Fruit fly (Drosophila melanogaster): ENCODE results near the gene CG4743.

Gene CG4743

DNA sequence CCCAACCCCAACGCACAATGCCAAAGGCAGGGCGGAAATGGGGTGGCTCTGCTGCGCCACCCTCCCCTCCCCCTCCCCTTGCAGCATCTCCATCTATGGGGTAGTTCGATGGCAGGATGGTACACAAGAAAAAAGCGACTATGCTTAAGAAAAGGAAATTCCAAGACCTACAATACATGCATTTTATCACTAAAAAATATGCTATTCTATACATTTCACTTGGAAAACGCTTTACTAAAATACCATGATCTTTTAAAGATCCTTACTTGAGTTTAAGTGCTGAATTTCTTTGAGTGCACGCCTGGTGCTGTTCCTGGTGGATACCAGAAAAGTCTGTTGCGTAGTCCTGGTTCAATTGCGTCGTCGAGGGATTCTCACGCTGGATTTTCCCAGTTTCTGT, 49.3 kb downstream of the CG4743 start (continued):
- TF ChIP-seq CG9437 (GFP tag; optimal IDR thresholded peaks at IDR 0.05): peak; percentile 47
- TF ChIP-seq CG4707 (GFP tag; optimal IDR thresholded peaks at IDR 0.05): peak; percentile 17
- peak; percentile 74 for TF ChIP-seq CG8944 (GFP tag; optimal IDR thresholded peaks at IDR 0.05)
- no peak for TF ChIP-seq YL-1 (GFP tag; optimal IDR thresholded peaks at IDR 0.05)
- peak; percentile 15 for TF ChIP-seq B-H2 (GFP tag; optimal IDR thresholded peaks at IDR 0.05)
- peak; percentile 55; the same call in 2 of the 3 replicates for TF ChIP-seq Optix (GFP tag; IDR thresholded peaks at IDR 0.05)
- peak; percentile 53 for TF ChIP-seq CG18476 (GFP tag; optimal IDR thresholded peaks at IDR 0.05)
- no peak for TF ChIP-seq Elba2 (GFP tag; optimal IDR thresholded peaks at IDR 0.05)
- no peak for TF ChIP-seq TFAM (GFP tag; optimal IDR thresholded peaks at IDR 0.05)
- TF ChIP-seq Six4 (GFP tag; optimal IDR thresholded peaks at IDR 0.05): peak; percentile 54
- TF ChIP-seq CG10979 (tag; optimal IDR thresholded peaks at IDR 0.05): peak; percentile 72
- no peak for TF ChIP-seq CG31388 (GFP tag; optimal IDR thresholded peaks at IDR 0.05)
- peak; percentile 26 for TF ChIP-seq Atf-2 (GFP tag; optimal IDR thresholded peaks at IDR 0.05)
- TF ChIP-seq her (GFP tag; optimal IDR thresholded peaks at IDR 0.05): peak; percentile 55
- peak; percentile 77 for TF ChIP-seq CG10366 (GFP tag; IDR thresholded peaks at IDR 0.05)
- no peak for TF ChIP-seq odd (GFP tag; optimal IDR thresholded peaks at IDR 0.05)
- peak; percentile 31; the same call in 1 of the 2 replicates for TF ChIP-seq Adf1 (GFP tag; IDR thresholded peaks at IDR 0.05)
- no peak for TF ChIP-seq h (optimal IDR thresholded peaks at IDR 0.05)
- peak; percentile 88 for TF ChIP-seq ci (GFP tag; IDR thresholded peaks at IDR 0.05)
- no peak for TF ChIP-seq CG12942 (GFP tag; optimal IDR thresholded peaks at IDR 0.05)
- no peak for TF ChIP-seq Doc2 (GFP tag; IDR thresholded peaks at IDR 0.05)
- TF ChIP-seq Sry-δ (GFP tag; optimal IDR thresholded peaks at IDR 0.05): peak; percentile 24
- TF ChIP-seq sens (GFP tag): peak; percentile 95
- TF ChIP-seq zen (tag; optimal IDR thresholded peaks at IDR 0.05): no peak
- TF ChIP-seq grn (GFP tag; optimal IDR thresholded peaks at IDR 0.05): no peak
- TF ChIP-seq pho (GFP tag; optimal IDR thresholded peaks at IDR 0.05): peak; percentile 58
- TF ChIP-seq wdn (GFP tag; IDR thresholded peaks at IDR 0.05): peak; percentile 38; the same call in 1 of the 2 replicates
- TF ChIP-seq ind (GFP tag; optimal IDR thresholded peaks at IDR 0.05): peak; percentile 66
- TF ChIP-seq Bgb (GFP tag; IDR thresholded peaks at IDR 0.05; ENCODE audit: partially characterized antibody): no peak
- TF ChIP-seq corto (GFP tag; optimal IDR thresholded peaks at IDR 0.05): no peak
- TF ChIP-seq zen2 (GFP tag; IDR thresholded peaks at IDR 0.05; ENCODE audit: partially characterized antibody): no peak
- peak; percentile 47 for TF ChIP-seq CG8924 (tag; optimal IDR thresholded peaks at IDR 0.05)
- TF ChIP-seq CG17328 (GFP tag; IDR thresholded peaks at IDR 0.05): peak; percentile 76
- no peak for TF ChIP-seq sna (GFP tag; IDR thresholded peaks at IDR 0.05; ENCODE audit: partially characterized antibody)
- TF ChIP-seq CG3407 (GFP tag; optimal IDR thresholded peaks at IDR 0.05): peak; percentile 47
- TF ChIP-seq CG10565 (GFP tag; optimal IDR thresholded peaks at IDR 0.05): no peak
- no peak for TF ChIP-seq CG2116 (GFP tag; optimal IDR thresholded peaks at IDR 0.05)
- TF ChIP-seq ac (GFP tag; optimal IDR thresholded peaks at IDR 0.05): no peak
- TF ChIP-seq seq (GFP tag; IDR thresholded peaks at IDR 0.05): peak; percentile 70
- TF ChIP-seq CG9215 (GFP tag; IDR thresholded peaks at IDR 0.05): peak; percentile 42; the same call in 1 of the 2 replicates
- TF ChIP-seq org-1 (GFP tag; optimal IDR thresholded peaks at IDR 0.05): peak; percentile 62
- TF ChIP-seq gro (GFP tag; optimal IDR thresholded peaks at IDR 0.05): no peak
- TF ChIP-seq Hey (tag; optimal IDR thresholded peaks at IDR 0.05): peak; percentile 23
- peak; percentile 44; the same call in 1 of the 2 replicates for TF ChIP-seq klu (GFP tag; IDR thresholded peaks at IDR 0.05)
- peak; percentile 46 for TF ChIP-seq Side (GFP tag; optimal IDR thresholded peaks at IDR 0.05)

Measured in whole organism, embryonic.